Fruit fly (Drosophila melanogaster) whole organism, embryonic: Measurements from ENCODE around the gene CG31816.
A peak's percentile ranks its signal among the peaks of the same experiment; 100 is the strongest.

Source experiments
- Ada2b ChIP-seq: fragments of 200-800 bp; sonication (Bioruptor generic); IDR thresholded peaks from 2 replicates; pipeline ENCODE4 v1.3.6; 2022; ENCODE audit warnings: missing biosample characterization, missing genetic modification characterization
- Aef1 ChIP-seq: fragments of 200-800 bp; sonication (Bioruptor generic); IDR thresholded peaks from 3 replicates; pipeline ENCODE4 v1.3.6; 2022; ENCODE audit warnings: missing biosample characterization, missing genetic modification characterization
- Antp ChIP-seq: fragments of 200-800 bp; sonication (Bioruptor generic); optimal IDR thresholded peaks from 3 replicates; lab custom pipeline; 2016; ENCODE audit warnings: missing biosample characterization, missing genetic modification characterization
- Atf-2 ChIP-seq: fragments of 200-800 bp; sonication (Bioruptor generic); optimal IDR thresholded peaks from 2 replicates; lab custom pipeline; 2016; ENCODE audit warnings: missing biosample characterization, missing genetic modification characterization
- BEAF-32 ChIP-seq: fragments of 200-800 bp; sonication (Bioruptor generic); optimal IDR thresholded peaks from 3 replicates; lab custom pipeline; 2017; ENCODE audit warnings: missing biosample characterization, missing genetic modification characterization, mild to moderate bottlenecking, moderate library complexity, missing genetic modification reagents
- Blimp-1 ChIP-seq: fragments of 200-800 bp; sonication (Bioruptor generic); optimal IDR thresholded peaks from 3 replicates; lab custom pipeline; 2018; ENCODE audit warnings: missing biosample characterization, missing genetic modification characterization, mild to moderate bottlenecking, moderate library complexity, missing genetic modification reagents
- CG10274 ChIP-seq: fragments of 200-800 bp; sonication (Bioruptor generic); optimal IDR thresholded peaks from 3 replicates; lab custom pipeline; 2017; ENCODE audit warnings: missing biosample characterization, mild to moderate bottlenecking, missing genetic modification characterization
- CG12769 ChIP-seq: fragments of 200-800 bp; sonication (Bioruptor generic); optimal IDR thresholded peaks from 2 replicates; lab custom pipeline; 2019; ENCODE audit warnings: missing biosample characterization, mild to moderate bottlenecking, missing genetic modification characterization, moderate library complexity
- CG17328 ChIP-seq: fragments of 200-800 bp; sonication (Bioruptor generic); IDR thresholded peaks from 2 replicates; pipeline ENCODE4 v1.3.6; 2022; ENCODE audit warnings: missing biosample characterization, missing genetic modification characterization
- CG2116 ChIP-seq: fragments of 200-800 bp; sonication (Bioruptor generic); optimal IDR thresholded peaks from 3 replicates; lab custom pipeline; 2018; ENCODE audit warnings: missing biosample characterization, mild to moderate bottlenecking, missing genetic modification characterization
- CG2120 ChIP-seq: fragments of 200-800 bp; sonication (Bioruptor generic); optimal IDR thresholded peaks from 3 replicates; lab custom pipeline; 2016; ENCODE audit warnings: missing biosample characterization, missing genetic modification characterization
- CG2199 ChIP-seq: fragments of 200-800 bp; sonication (Bioruptor generic); IDR thresholded peaks from 3 replicates; pipeline ENCODE4 v1.3.6; 2022; ENCODE audit warnings: missing biosample characterization, missing genetic modification characterization
- CG30403 ChIP-seq: fragments of 200-800 bp; sonication (Bioruptor generic); optimal IDR thresholded peaks from 3 replicates; lab custom pipeline; 2016; ENCODE audit warnings: missing biosample characterization, missing genetic modification characterization
- CG31224 ChIP-seq: fragments of 200-800 bp; sonication (Bioruptor generic); IDR thresholded peaks from 2 replicates; pipeline ENCODE4 v1.3.6; 2022; ENCODE audit warnings: missing biosample characterization, missing genetic modification characterization
- CG3163 ChIP-seq: fragments of 200-800 bp; sonication (Bioruptor generic); optimal IDR thresholded peaks from 3 replicates; lab custom pipeline; 2016; ENCODE audit warnings: missing biosample characterization, missing genetic modification characterization
- CG34224 ChIP-seq: fragments of 200-800 bp; sonication (Bioruptor generic); IDR thresholded peaks from 3 replicates; pipeline ENCODE4 v1.3.6; 2022; ENCODE audit warnings: missing biosample characterization, missing genetic modification characterization; ENCODE audit not compliant: partially characterized antibody
- CG5953 ChIP-seq: fragments of 200-800 bp; sonication (Bioruptor generic); IDR thresholded peaks from 2 replicates; pipeline ENCODE4 v1.3.6; 2022; ENCODE audit warnings: missing biosample characterization, missing genetic modification characterization
- CG7271 ChIP-seq: fragments of 200-800 bp; sonication (Bioruptor generic); optimal IDR thresholded peaks from 2 replicates; lab custom pipeline; 2018; ENCODE audit warnings: missing biosample characterization, mild to moderate bottlenecking, missing genetic modification characterization, moderate library complexity
- CG7987 ChIP-seq: fragments of 200-800 bp; sonication (Bioruptor generic); optimal IDR thresholded peaks from 2 replicates; lab custom pipeline; 2018; ENCODE audit warnings: missing biosample characterization, mild to moderate bottlenecking, missing genetic modification characterization, moderate library complexity
- Eip74EF ChIP-seq, 2 experiments: fragments of 200-800 bp in 1 of 2; fragments of >200 bp in 1 of 2; sonication (Bioruptor generic) in 1 of 2; optimal IDR thresholded peaks; 2 replicates each; lab custom pipeline; 2017 to 2019; ENCODE audit warnings: missing biosample characterization in 2 of 2, missing genetic modification characterization in 2 of 2, mild to moderate bottlenecking in 1 of 2, moderate library complexity in 1 of 2
- HLH3B ChIP-seq: fragments of 200-800 bp; sonication (Bioruptor generic); IDR thresholded peaks from 2 replicates; pipeline ENCODE4 v1.3.6; 2022; ENCODE audit warnings: missing biosample characterization, missing genetic modification characterization
- Nf-YB ChIP-seq: fragments of 200-800 bp; sonication (Bioruptor generic); optimal IDR thresholded peaks from 3 replicates; lab custom pipeline; 2019; ENCODE audit warnings: missing biosample characterization, mild to moderate bottlenecking, missing genetic modification characterization, moderate library complexity
- NfI ChIP-seq: fragments of 200-800 bp; sonication (Bioruptor generic); optimal IDR thresholded peaks from 3 replicates; lab custom pipeline; 2018; ENCODE audit warnings: missing biosample characterization, mild to moderate bottlenecking, missing genetic modification characterization, moderate library complexity
- ac ChIP-seq: fragments of 200-800 bp; sonication (Bioruptor generic); optimal IDR thresholded peaks from 3 replicates; lab custom pipeline; 2017; ENCODE audit warnings: missing biosample characterization, mild to moderate bottlenecking, missing genetic modification characterization
- az2 ChIP-seq: fragments of 200-800 bp; sonication (Bioruptor generic); optimal IDR thresholded peaks from 3 replicates; lab custom pipeline; 2016; ENCODE audit warnings: missing biosample characterization, missing genetic modification characterization
- bcd ChIP-seq: fragments of 200-800 bp; sonication (Bioruptor generic); optimal IDR thresholded peaks from 2 replicates; lab custom pipeline; 2017; ENCODE audit warnings: missing biosample characterization, mild to moderate bottlenecking, missing genetic modification characterization
- cad ChIP-seq: fragments of >200 bp; optimal IDR thresholded peaks from 2 replicates; lab custom pipeline; 2017; ENCODE audit warnings: missing biosample characterization, missing genetic modification characterization
- chinmo ChIP-seq: fragments of 200-800 bp; sonication (Bioruptor generic); IDR thresholded peaks from 4 replicates; pipeline ENCODE4 v1.3.6; 2022; ENCODE audit warnings: missing biosample characterization, missing genetic modification characterization; ENCODE audit not compliant: partially characterized antibody
- chm ChIP-seq: fragments of 200-800 bp; sonication (Bioruptor generic); IDR thresholded peaks from 2 replicates; pipeline ENCODE4 v1.3.6; 2022; ENCODE audit warnings: missing biosample characterization, missing genetic modification characterization
- ci ChIP-seq: fragments of 200-800 bp; sonication (Bioruptor generic); IDR thresholded peaks from 3 replicates; pipeline ENCODE4 v1.3.6; 2022; ENCODE audit warnings: missing biosample characterization, missing genetic modification characterization
- corto ChIP-seq: fragments of 200-800 bp; sonication (Bioruptor generic); optimal IDR thresholded peaks from 2 replicates; lab custom pipeline; 2016; ENCODE audit warnings: missing biosample characterization, mild to moderate bottlenecking, missing genetic modification characterization, moderate library complexity
- da ChIP-seq: fragments of 200-800 bp; sonication (Bioruptor generic); optimal IDR thresholded peaks from 2 replicates; lab custom pipeline; 2016; ENCODE audit warnings: missing biosample characterization, missing genetic modification characterization
- danr ChIP-seq: fragments of 200-800 bp; sonication (Bioruptor generic); IDR thresholded peaks from 2 replicates; pipeline ENCODE4 v1.3.6; 2022; ENCODE audit warnings: missing biosample characterization, missing genetic modification characterization
- fru ChIP-seq: fragments of >200 bp; optimal IDR thresholded peaks from 2 replicates; lab custom pipeline; 2017
- gce ChIP-seq: fragments of 200-800 bp; sonication (Bioruptor generic); IDR thresholded peaks from 3 replicates; pipeline ENCODE4 v1.3.6; 2022; ENCODE audit warnings: missing biosample characterization, missing genetic modification characterization
- insv ChIP-seq, 2 experiments: fragments of 200-800 bp; sonication (Bioruptor generic); optimal IDR thresholded peaks; 3 replicates each; lab custom pipeline; 2016 to 2018; ENCODE audit warnings: missing biosample characterization in 2 of 2, missing genetic modification characterization in 2 of 2
- knrl ChIP-seq: fragments of 200-800 bp; sonication (Bioruptor generic); IDR thresholded peaks from 3 replicates; pipeline ENCODE4 v1.3.6; 2022; ENCODE audit warnings: missing biosample characterization, missing genetic modification characterization; ENCODE audit not compliant: partially characterized antibody
- lola ChIP-seq, 3 experiments: fragments of >200 bp in 2 of 3; fragments of 200-800 bp in 1 of 3; sonication (Bioruptor generic) in 1 of 3; optimal IDR thresholded peaks; 2 replicates each; lab custom pipeline; 2017 to 2019; ENCODE audit warnings: missing biosample characterization in 3 of 3, missing genetic modification characterization in 3 of 3, mild to moderate bottlenecking in 1 of 3, moderate library complexity in 1 of 3
- nom ChIP-seq: fragments of 200-800 bp; sonication (Bioruptor generic); optimal IDR thresholded peaks from 2 replicates; lab custom pipeline; 2017; ENCODE audit warnings: missing biosample characterization, missing genetic modification characterization, mild to moderate bottlenecking, moderate library complexity, missing genetic modification reagents
- odd ChIP-seq: fragments of 200-800 bp; sonication (Bioruptor generic); optimal IDR thresholded peaks from 2 replicates; lab custom pipeline; 2017; ENCODE audit warnings: missing biosample characterization, mild to moderate bottlenecking, missing genetic modification characterization
- p53 ChIP-seq: fragments of 200-800 bp; sonication (Bioruptor generic); optimal IDR thresholded peaks from 2 replicates; lab custom pipeline; 2016; ENCODE audit warnings: missing biosample characterization, missing genetic modification characterization
- phol ChIP-seq: fragments of 200-800 bp; sonication (Bioruptor generic); optimal IDR thresholded peaks from 3 replicates; lab custom pipeline; 2018; ENCODE audit warnings: missing biosample characterization, mild to moderate bottlenecking, missing genetic modification characterization, moderate library complexity
- pnt ChIP-seq: fragments of 200-800 bp; sonication (Bioruptor generic); optimal IDR thresholded peaks from 3 replicates; lab custom pipeline; 2016; ENCODE audit warnings: missing biosample characterization, missing genetic modification characterization
- pros ChIP-seq: fragments of 200-800 bp; sonication (Bioruptor generic); optimal IDR thresholded peaks from 3 replicates; lab custom pipeline; 2019; ENCODE audit warnings: missing biosample characterization, mild to moderate bottlenecking, missing genetic modification characterization, moderate library complexity
- run ChIP-seq: fragments of 200-800 bp; sonication (Bioruptor generic); optimal IDR thresholded peaks from 3 replicates; lab custom pipeline; 2018; ENCODE audit warnings: missing biosample characterization, mild to moderate bottlenecking, missing genetic modification characterization
- sens ChIP-seq: fragments of 200-800 bp; sonication (Bioruptor generic); peaks from one replicate; lab custom pipeline; 2016; ENCODE audit warnings: missing biosample characterization, missing genetic modification characterization
- trh ChIP-seq: fragments of 200-800 bp; sonication (Bioruptor generic); optimal IDR thresholded peaks from 2 replicates; lab custom pipeline; 2016; ENCODE audit warnings: missing biosample characterization, missing genetic modification characterization
- usp ChIP-seq: fragments of >200 bp; optimal IDR thresholded peaks from 2 replicates; lab custom pipeline; 2017; ENCODE audit warnings: missing biosample characterization, missing genetic modification characterization
- yki ChIP-seq: fragments of >200 bp; optimal IDR thresholded peaks from 3 replicates; lab custom pipeline; 2018
- z ChIP-seq: fragments of 200-800 bp; sonication (Bioruptor generic); IDR thresholded peaks from 3 replicates; pipeline ENCODE4 v1.3.6; 2022; ENCODE audit warnings: missing biosample characterization, missing genetic modification characterization
- zfh1 ChIP-seq: fragments of 200-800 bp; sonication (Bioruptor generic); IDR thresholded peaks from 3 replicates; pipeline ENCODE4 v1.3.6; 2022; ENCODE audit warnings: missing biosample characterization, missing genetic modification characterization

Gene CG31816

dm6 chr2L:16587654-16588348, 45.5 kb downstream of the CG31816 start:
- TF ChIP-seq CG10274 (GFP tag; lab: Kevin White, UChicago): peak; percentile 97
- TF ChIP-seq ac (GFP tag; lab: Kevin White, UChicago): no peak
- no peak for TF ChIP-seq Blimp-1 (GFP tag; lab: Kevin White, UChicago)
- TF ChIP-seq odd (GFP tag; lab: Kevin White, UChicago): no peak
- TF ChIP-seq CG2199: 0 out of 3 replicates have a peak, but pooled peaks have one; percentile 75
- peak; percentile 80 for TF ChIP-seq yki
- no peak for TF ChIP-seq Ada2b (GFP tag; lab: Robert Waterston, UW)
- TF ChIP-seq CG5953 (GFP tag; lab: Robert Waterston, UW): no peak
- TF ChIP-seq chinmo (GFP tag; lab: Robert Waterston, UW): peak; percentile 95
- TF ChIP-seq usp (GFP tag; lab: Kevin White, UChicago): no peak
- 0 out of 3 replicates have a peak, but pooled peaks have one; percentile 26 for TF ChIP-seq zfh1 (GFP tag; lab: Robert Waterston, UW)
- TF ChIP-seq Nf-YB (GFP tag; lab: Kevin White, UChicago): no peak
- TF ChIP-seq nom: peak; percentile 85
- no peak for TF ChIP-seq Aef1 (GFP tag; lab: Robert Waterston, UW)
- no peak for TF ChIP-seq run (tag; lab: Kevin White, UChicago)
- TF ChIP-seq CG34224 (GFP tag; lab: Robert Waterston, UW): no peak
- TF ChIP-seq pros (GFP tag; lab: Kevin White, UChicago): peak; percentile 88
- TF ChIP-seq HLH3B (GFP tag; lab: Robert Waterston, UW): no peak
- no peak for TF ChIP-seq knrl (GFP tag; lab: Robert Waterston, UW)
- TF ChIP-seq chm: no peak
- peak; percentile 51; the same call in 1 of the 3 replicates for TF ChIP-seq z (GFP tag; lab: Robert Waterston, UW)
- TF ChIP-seq CG3163 (GFP tag; lab: Kevin White, UChicago): peak; percentile 89
- TF ChIP-seq lola (GFP tag; optimal IDR thresholded peaks at IDR 0.05; lab: Kevin White, UChicago): no peak
- TF ChIP-seq Atf-2: no peak
- TF ChIP-seq az2 (GFP tag; lab: Kevin White, UChicago): no peak
- no peak for TF ChIP-seq Antp (GFP tag; lab: Kevin White, UChicago)
- peak; percentile 78 for TF ChIP-seq sens
- TF ChIP-seq p53 (GFP tag; lab: Kevin White, UChicago): no peak
- no peak for TF ChIP-seq CG31224 (GFP tag; lab: Robert Waterston, UW)
- no peak for TF ChIP-seq bcd (GFP tag; lab: Kevin White, UChicago)
- TF ChIP-seq CG12769 (tag; lab: Kevin White, UChicago): peak; percentile 22
- peak; percentile 68 to 92 for TF ChIP-seq insv (GFP tag; optimal IDR thresholded peaks at IDR 0.05; lab: Kevin White, UChicago)
- TF ChIP-seq pnt (GFP tag; lab: Kevin White, UChicago): no peak
- TF ChIP-seq CG7987 (GFP tag; lab: Kevin White, UChicago): no peak
- no peak for TF ChIP-seq da (GFP tag; lab: Kevin White, UChicago)
- TF ChIP-seq ci: no peak
- TF ChIP-seq NfI (GFP tag; lab: Kevin White, UChicago): no peak
- TF ChIP-seq phol (tag; lab: Kevin White, UChicago): no peak
- TF ChIP-seq CG17328 (GFP tag; lab: Robert Waterston, UW): no peak
- TF ChIP-seq fru (lab: Kevin White, UChicago): no peak
- no peak for TF ChIP-seq Eip74EF (GFP tag; optimal IDR thresholded peaks at IDR 0.05; lab: Kevin White, UChicago)
- TF ChIP-seq gce (GFP tag; lab: Robert Waterston, UW): 0 out of 3 replicates have a peak, but pooled peaks have one; percentile 34
- no peak for TF ChIP-seq CG30403 (GFP tag; lab: Kevin White, UChicago)
- no peak for TF ChIP-seq CG2120 (GFP tag; lab: Kevin White, UChicago)
- TF ChIP-seq CG7271 (tag; lab: Kevin White, UChicago): no peak
- no peak for TF ChIP-seq BEAF-32 (GFP tag; lab: Kevin White, UChicago)
- TF ChIP-seq trh (GFP tag; lab: Kevin White, UChicago): no peak
- peak; percentile 47 for TF ChIP-seq corto (GFP tag; lab: Kevin White, UChicago)
- TF ChIP-seq danr (GFP tag; lab: Robert Waterston, UW): no peak
- no peak for TF ChIP-seq CG2116
- TF ChIP-seq cad (GFP tag; lab: Kevin White, UChicago): peak; percentile 19
